Fruit fly (Drosophila melanogaster): Measurements from ENCODE around the gene CG42553.

CG42553 gene

DNA sequence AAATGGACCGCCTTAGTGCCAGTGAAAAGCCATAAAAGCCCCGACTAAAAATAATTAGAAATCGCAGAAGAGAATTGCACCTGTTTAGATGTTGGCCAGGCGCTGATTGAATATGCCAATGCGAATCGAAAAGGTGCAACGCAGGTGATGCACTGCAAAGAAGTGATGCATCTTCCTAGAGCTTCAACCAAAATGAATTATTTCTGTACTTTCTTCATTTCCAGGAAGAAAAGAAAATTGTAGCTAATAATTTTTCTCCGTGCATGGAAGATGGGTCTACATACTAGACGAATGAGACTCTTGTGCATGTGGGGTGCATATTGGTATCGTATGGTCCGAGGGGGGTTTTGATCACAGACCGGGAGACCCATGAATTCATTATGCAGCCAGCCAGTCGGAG, 44.9 kb upstream of the CG42553 start:
- no peak for TF ChIP-seq jim (GFP tag; optimal IDR thresholded peaks at IDR 0.05)
- TF ChIP-seq CG9705 (GFP tag; optimal IDR thresholded peaks at IDR 0.05): no peak
- no peak for TF ChIP-seq Jra (GFP tag; optimal IDR thresholded peaks at IDR 0.05)
- TF ChIP-seq CrebA (GFP tag; optimal IDR thresholded peaks at IDR 0.05; ENCODE audit: borderline replicate concordance): no peak
- TF ChIP-seq brk (GFP tag; optimal IDR thresholded peaks at IDR 0.05): no peak
- no peak for TF ChIP-seq N (GFP tag; optimal IDR thresholded peaks at IDR 0.05)
- TF ChIP-seq Dfd (GFP tag; optimal IDR thresholded peaks at IDR 0.05): no peak
- no peak for TF ChIP-seq dl (GFP tag; optimal IDR thresholded peaks at IDR 0.05; ENCODE audit: insufficient read depth in 1 of 2, partially characterized antibody in 2 of 2)
- TF ChIP-seq lola (GFP tag; optimal IDR thresholded peaks at IDR 0.05): no peak
- TF ChIP-seq HLH106 (tag; optimal IDR thresholded peaks at IDR 0.05): no peak
- no peak for TF ChIP-seq foxo (GFP tag; optimal IDR thresholded peaks at IDR 0.05)
- no peak for TF ChIP-seq tai (GFP tag; optimal IDR thresholded peaks at IDR 0.05)
- TF ChIP-seq Hr83 (GFP tag; optimal IDR thresholded peaks at IDR 0.05; ENCODE audit: poor library complexity, severe bottlenecking): no peak

DNA sequence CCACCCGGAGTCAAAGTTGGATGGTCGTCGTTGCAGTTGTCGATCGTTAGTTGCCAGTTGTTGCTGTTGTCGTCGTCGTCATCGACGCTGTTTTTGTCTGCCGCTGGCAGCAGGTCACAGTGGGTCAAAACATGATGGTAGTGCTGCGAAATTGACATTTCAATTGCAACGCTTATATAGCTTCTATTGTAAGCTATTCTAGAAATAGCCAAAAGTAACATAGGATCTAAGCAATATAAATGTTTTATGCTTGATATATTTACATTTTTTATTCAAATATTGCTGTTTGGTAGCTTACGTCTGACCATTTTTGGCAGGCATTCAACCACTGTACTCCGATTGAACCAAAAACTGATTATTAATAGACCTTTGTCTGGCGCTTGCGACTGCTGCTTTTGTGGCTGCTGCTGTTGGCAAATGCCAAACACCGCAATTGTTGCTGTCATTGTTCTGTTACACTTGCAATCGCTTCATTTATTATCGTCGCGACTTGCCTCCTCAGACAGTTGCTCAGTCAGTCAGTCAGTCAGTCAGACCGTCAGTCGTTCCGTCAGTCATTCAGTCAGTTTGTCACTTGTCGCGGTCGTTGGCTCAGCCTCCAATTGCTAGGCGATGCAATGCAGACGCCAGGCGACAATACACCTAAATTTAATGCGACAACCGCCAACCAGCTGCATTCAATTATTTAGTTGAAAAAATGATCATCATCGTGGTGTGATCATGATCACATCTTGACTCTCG, 42.5 kb upstream of the CG42553 start:
- TF ChIP-seq Vsx2 (GFP tag; optimal IDR thresholded peaks at IDR 0.05; ENCODE audit: partially characterized antibody): no peak
- TF ChIP-seq HLH106 (tag; optimal IDR thresholded peaks at IDR 0.05): peak; percentile 59
- peak; percentile 84 for TF ChIP-seq h (GFP tag; optimal IDR thresholded peaks at IDR 0.05)
- peak; percentile 22 for TF ChIP-seq woc (GFP tag; optimal IDR thresholded peaks at IDR 0.05)
- no peak for TF ChIP-seq lola (GFP tag; optimal IDR thresholded peaks at IDR 0.05)
- peak; percentile 42 for TF ChIP-seq fru (GFP tag; optimal IDR thresholded peaks at IDR 0.05)
- no peak for TF ChIP-seq usp (GFP tag; optimal IDR thresholded peaks at IDR 0.05)
- no peak for TF ChIP-seq jim (GFP tag; optimal IDR thresholded peaks at IDR 0.05)
- TF ChIP-seq rgr (GFP tag; optimal IDR thresholded peaks at IDR 0.05): peak; percentile 45
- peak; percentile 10 for TF ChIP-seq Jra (GFP tag; optimal IDR thresholded peaks at IDR 0.05)
- peak; percentile 56 for TF ChIP-seq OdsH (GFP tag; optimal IDR thresholded peaks at IDR 0.05)
- TF ChIP-seq tai (GFP tag; optimal IDR thresholded peaks at IDR 0.05): no peak
- no peak for TF ChIP-seq Dif (GFP tag; optimal IDR thresholded peaks at IDR 0.05; ENCODE audit: partially characterized antibody)
- TF ChIP-seq dl (GFP tag; optimal IDR thresholded peaks at IDR 0.05; ENCODE audit: insufficient read depth in 1 of 2, partially characterized antibody in 2 of 2): no peak
- no peak for TF ChIP-seq Hr78 (GFP tag; optimal IDR thresholded peaks at IDR 0.05)
- peak; percentile 26 for TF ChIP-seq dmrt93B (GFP tag; optimal IDR thresholded peaks at IDR 0.05)
- TF ChIP-seq Abd-B (GFP tag; optimal IDR thresholded peaks at IDR 0.05): no peak
- TF ChIP-seq Hr83 (GFP tag; optimal IDR thresholded peaks at IDR 0.05; ENCODE audit: poor library complexity, severe bottlenecking): no peak
- TF ChIP-seq Myc (optimal IDR thresholded peaks at IDR 0.05): no peak
- peak; percentile 62 for TF ChIP-seq br (GFP tag; optimal IDR thresholded peaks at IDR 0.05)
- TF ChIP-seq foxo (GFP tag; optimal IDR thresholded peaks at IDR 0.05): peak in 1 of 2 experiments; percentile 42
- TF ChIP-seq Rel (GFP tag; optimal IDR thresholded peaks at IDR 0.05): peak; percentile 25
- TF ChIP-seq Rel (tag; optimal IDR thresholded peaks at IDR 0.05): peak; percentile 1
- peak; percentile 35 for TF ChIP-seq CG9705 (GFP tag; optimal IDR thresholded peaks at IDR 0.05)
- no peak for TF ChIP-seq N (GFP tag; optimal IDR thresholded peaks at IDR 0.05)
- no peak for TF ChIP-seq GATAd (GFP tag; optimal IDR thresholded peaks at IDR 0.05)
- no peak for TF ChIP-seq CG32264 (GFP tag; optimal IDR thresholded peaks at IDR 0.05)
- TF ChIP-seq ey (GFP tag; optimal IDR thresholded peaks at IDR 0.05): peak; percentile 62
- TF ChIP-seq Hnf4 (GFP tag; optimal IDR thresholded peaks at IDR 0.05): peak; percentile 62
- peak; percentile 38 for TF ChIP-seq Sp1 (GFP tag; optimal IDR thresholded peaks at IDR 0.05)
- peak; percentile 11 for TF ChIP-seq sv (GFP tag; optimal IDR thresholded peaks at IDR 0.05)
- TF ChIP-seq psq (GFP tag; optimal IDR thresholded peaks at IDR 0.05): peak; percentile 24
- no peak for TF ChIP-seq Mio (GFP tag; optimal IDR thresholded peaks at IDR 0.05)
- TF ChIP-seq sage (GFP tag; optimal IDR thresholded peaks at IDR 0.05): no peak
- no peak for TF ChIP-seq brk (GFP tag; optimal IDR thresholded peaks at IDR 0.05)
- TF ChIP-seq CrebA (GFP tag; optimal IDR thresholded peaks at IDR 0.05; ENCODE audit: borderline replicate concordance): no peak
- TF ChIP-seq Dfd (GFP tag; optimal IDR thresholded peaks at IDR 0.05): no peak
- no peak for TF ChIP-seq pan (optimal IDR thresholded peaks at IDR 0.05)
- TF ChIP-seq dsf (GFP tag; optimal IDR thresholded peaks at IDR 0.05; ENCODE audit: borderline replicate concordance): no peak

Measured in whole organism, wandering third instar larva.